Fruit fly (Drosophila melanogaster) whole organism, prepupa: Measurements from ENCODE around the gene Ppt1.

Experiments used
- Blimp-1 ChIP-seq: fragments of 200-800 bp; sonication (Bioruptor generic); optimal IDR thresholded peaks from 3 replicates; lab custom pipeline; 2017; ENCODE audit warnings: missing biosample characterization, missing genetic modification characterization, mild to moderate bottlenecking, moderate library complexity, missing genetic modification reagents
- CG10631 ChIP-seq: fragments of 200-800 bp; sonication (Bioruptor generic); optimal IDR thresholded peaks from 2 replicates; lab custom pipeline; 2016; ENCODE audit warnings: missing biosample characterization, missing genetic modification characterization
- CG10669 ChIP-seq: fragments of 200-800 bp; sonication (Bioruptor generic); optimal IDR thresholded peaks from 3 replicates; lab custom pipeline; 2018; ENCODE audit warnings: missing biosample characterization, mild to moderate bottlenecking, missing genetic modification characterization, moderate library complexity
- CG11762 ChIP-seq: fragments of 200-800 bp; sonication (Bioruptor generic); optimal IDR thresholded peaks from 3 replicates; lab custom pipeline; 2016; ENCODE audit warnings: missing biosample characterization, missing genetic modification characterization; ENCODE audit not compliant: insufficient read depth
- CG11902 ChIP-seq: fragments of 200-800 bp; sonication (Bioruptor generic); optimal IDR thresholded peaks from 3 replicates; lab custom pipeline; 2016; ENCODE audit warnings: missing biosample characterization, missing genetic modification characterization
- CG15336 ChIP-seq: fragments of 200-800 bp; sonication (Bioruptor generic); IDR thresholded peaks from 2 replicates; pipeline ENCODE4 v1.3.6; 2022; ENCODE audit warnings: missing biosample characterization, missing genetic modification characterization
- CG1621 ChIP-seq: fragments of 200-800 bp; sonication (Bioruptor generic); optimal IDR thresholded peaks from 3 replicates; lab custom pipeline; 2018; ENCODE audit warnings: missing biosample characterization, mild to moderate bottlenecking, missing genetic modification characterization
- CG16779 ChIP-seq: fragments of 200-800 bp; sonication (Bioruptor generic); optimal IDR thresholded peaks from 3 replicates; lab custom pipeline; 2017; ENCODE audit warnings: missing biosample characterization, mild to moderate bottlenecking, missing genetic modification characterization
- CG3032 ChIP-seq: fragments of 200-800 bp; optimal IDR thresholded peaks from 2 replicates; lab custom pipeline; 2019; ENCODE audit warnings: missing biosample characterization, mild to moderate bottlenecking, missing genetic modification characterization, moderate library complexity
- CG31627 ChIP-seq: fragments of 200-800 bp; sonication (Bioruptor generic); optimal IDR thresholded peaks from 3 replicates; lab custom pipeline; 2016; ENCODE audit warnings: missing biosample characterization, missing genetic modification characterization
- CG32006 ChIP-seq: fragments of 200-800 bp; sonication (Bioruptor generic); optimal IDR thresholded peaks from 3 replicates; lab custom pipeline; 2017; ENCODE audit warnings: missing biosample characterization, mild to moderate bottlenecking, missing genetic modification characterization
- CG34406 ChIP-seq: fragments of 200-800 bp; sonication (Bioruptor generic); optimal IDR thresholded peaks from 3 replicates; lab custom pipeline; 2016; ENCODE audit warnings: missing biosample characterization, missing genetic modification characterization
- CG3919 ChIP-seq: fragments of 200-800 bp; sonication (Bioruptor generic); optimal IDR thresholded peaks from 3 replicates; lab custom pipeline; 2016; ENCODE audit warnings: missing biosample characterization, missing genetic modification characterization
- CG4318 ChIP-seq: fragments of 200-800 bp; sonication (Bioruptor generic); optimal IDR thresholded peaks from 3 replicates; lab custom pipeline; 2017; ENCODE audit warnings: missing biosample characterization, mild to moderate bottlenecking, missing genetic modification characterization
- CG6163 ChIP-seq: fragments of 200-800 bp; sonication (Bioruptor generic); IDR thresholded peaks from 3 replicates; pipeline ENCODE4 v1.3.6; 2022; ENCODE audit warnings: missing biosample characterization, missing genetic modification characterization
- CG6276 ChIP-seq: fragments of 200-800 bp; sonication (Bioruptor generic); optimal IDR thresholded peaks from 2 replicates; lab custom pipeline; 2017; ENCODE audit warnings: missing biosample characterization, mild to moderate bottlenecking, missing genetic modification characterization
- CG6792 ChIP-seq: fragments of 200-800 bp; sonication (Bioruptor generic); optimal IDR thresholded peaks from 3 replicates; lab custom pipeline; 2016; ENCODE audit warnings: missing biosample characterization, missing genetic modification characterization
- CG6808 ChIP-seq: fragments of 200-800 bp; sonication (Bioruptor generic); optimal IDR thresholded peaks from 3 replicates; lab custom pipeline; 2017; ENCODE audit warnings: missing biosample characterization, missing genetic modification characterization, mild to moderate bottlenecking, moderate library complexity, missing genetic modification reagents
- CG6854 ChIP-seq: fragments of 200-800 bp; sonication (Bioruptor generic); optimal IDR thresholded peaks from 2 replicates; lab custom pipeline; 2017; ENCODE audit warnings: missing biosample characterization, mild to moderate bottlenecking, missing genetic modification characterization
- CG7368 ChIP-seq: fragments of 200-800 bp; sonication (Bioruptor generic); optimal IDR thresholded peaks from 3 replicates; lab custom pipeline; 2016; ENCODE audit warnings: missing biosample characterization, missing genetic modification characterization
- CG8119 ChIP-seq: fragments of 200-800 bp; sonication (Bioruptor generic); IDR thresholded peaks from 3 replicates; pipeline ENCODE4 v1.3.6; 2022; ENCODE audit warnings: missing biosample characterization, missing genetic modification characterization
- CG8632 ChIP-seq: fragments of 200-800 bp; sonication (Bioruptor generic); optimal IDR thresholded peaks from 3 replicates; lab custom pipeline; 2016; ENCODE audit warnings: missing biosample characterization, missing genetic modification characterization
- CG9139 ChIP-seq: fragments of 200-800 bp; sonication (Bioruptor generic); optimal IDR thresholded peaks from 3 replicates; lab custom pipeline; 2017; ENCODE audit warnings: missing biosample characterization, mild to moderate bottlenecking, missing genetic modification characterization
- Eip75B ChIP-seq: fragments of 200-800 bp; sonication (Bioruptor generic); optimal IDR thresholded peaks from 3 replicates; lab custom pipeline; 2016; ENCODE audit warnings: missing biosample characterization, missing genetic modification characterization
- Eip78C ChIP-seq: fragments of 200-800 bp; sonication (Bioruptor generic); peaks from one replicate; lab custom pipeline; 2016; ENCODE audit warnings: missing biosample characterization, missing genetic modification characterization
- Eip93F ChIP-seq: fragments of 200-800 bp; sonication (Bioruptor generic); optimal IDR thresholded peaks from 2 replicates; lab custom pipeline; 2016; ENCODE audit warnings: missing biosample characterization, mild to moderate bottlenecking, missing genetic modification characterization
- Ets21C ChIP-seq: fragments of 200-800 bp; sonication (Bioruptor generic); optimal IDR thresholded peaks from 3 replicates; lab custom pipeline; 2016; ENCODE audit warnings: missing biosample characterization, missing genetic modification characterization
- Ets96B ChIP-seq: fragments of 200-800 bp; optimal IDR thresholded peaks from 2 replicates; lab custom pipeline; 2019; ENCODE audit warnings: missing biosample characterization, mild to moderate bottlenecking, missing genetic modification characterization, moderate library complexity
- Gug ChIP-seq: fragments of 200-800 bp; sonication (Bioruptor generic); IDR thresholded peaks from 2 replicates; pipeline ENCODE4 v1.3.6; 2022; ENCODE audit warnings: missing biosample characterization, missing genetic modification characterization
- Hr38 ChIP-seq: sonication (Bioruptor generic); optimal IDR thresholded peaks from 2 replicates; lab custom pipeline; 2016; ENCODE audit warnings: missing biosample characterization, missing genetic modification characterization
- Hr39 ChIP-seq: fragments of 200-800 bp; sonication (Bioruptor generic); optimal IDR thresholded peaks from 2 replicates; lab custom pipeline; 2016; ENCODE audit warnings: missing biosample characterization, missing genetic modification characterization
- Hr4 ChIP-seq: fragments of 200-800 bp; sonication (Bioruptor generic); optimal IDR thresholded peaks from 3 replicates; lab custom pipeline; 2016; ENCODE audit warnings: missing biosample characterization, missing genetic modification characterization
- Lpt ChIP-seq: fragments of 200-800 bp; sonication (Bioruptor generic); optimal IDR thresholded peaks from 3 replicates; lab custom pipeline; 2016; ENCODE audit warnings: missing biosample characterization, missing genetic modification characterization
- OdsH ChIP-seq: fragments of 200-800 bp; sonication (Bioruptor generic); optimal IDR thresholded peaks from 3 replicates; lab custom pipeline; 2016; ENCODE audit warnings: missing biosample characterization, missing genetic modification characterization
- Smox ChIP-seq: fragments of 200-800 bp; sonication (Bioruptor generic); optimal IDR thresholded peaks from 3 replicates; lab custom pipeline; 2016; ENCODE audit warnings: missing biosample characterization, missing genetic modification characterization
- Sox102F ChIP-seq: fragments of 200-800 bp; sonication (Bioruptor generic); optimal IDR thresholded peaks from 2 replicates; lab custom pipeline; 2016; ENCODE audit warnings: missing biosample characterization, mild to moderate bottlenecking, missing genetic modification characterization
- Sox14 ChIP-seq: fragments of 200-800 bp; sonication (Bioruptor generic); optimal IDR thresholded peaks from 3 replicates; lab custom pipeline; 2016; ENCODE audit warnings: missing biosample characterization, missing genetic modification characterization
- achi ChIP-seq: fragments of 200-800 bp; sonication (Bioruptor generic); optimal IDR thresholded peaks from 3 replicates; lab custom pipeline; 2016; ENCODE audit warnings: missing biosample characterization, missing genetic modification characterization
- cyc ChIP-seq: fragments of 200-800 bp; sonication (Bioruptor generic); optimal IDR thresholded peaks from 3 replicates; lab custom pipeline; 2016; ENCODE audit warnings: missing biosample characterization, missing genetic modification characterization
- dac ChIP-seq: fragments of 200-800 bp; sonication (Bioruptor generic); optimal IDR thresholded peaks from 2 replicates; lab custom pipeline; 2017; ENCODE audit warnings: missing biosample characterization, mild to moderate bottlenecking, missing genetic modification characterization
- dsx ChIP-seq: fragments of 200-800 bp; optimal IDR thresholded peaks from 3 replicates; lab custom pipeline; 2019; ENCODE audit warnings: missing biosample characterization, mild to moderate bottlenecking, missing genetic modification characterization, moderate library complexity; ENCODE audit not compliant: poor library complexity, severe bottlenecking
- eg ChIP-seq: fragments of 200-800 bp; sonication (Bioruptor generic); IDR thresholded peaks from 3 replicates; pipeline ENCODE4 v1.3.6; 2022; ENCODE audit warnings: missing biosample characterization, missing genetic modification characterization
- esn ChIP-seq: fragments of 200-800 bp; sonication (Bioruptor generic); optimal IDR thresholded peaks from 2 replicates; lab custom pipeline; 2016; ENCODE audit warnings: missing biosample characterization, mild to moderate bottlenecking, missing genetic modification characterization, moderate library complexity
- fd85E ChIP-seq: fragments of 200-800 bp; sonication (Bioruptor generic); optimal IDR thresholded peaks from 3 replicates; lab custom pipeline; 2016; ENCODE audit warnings: missing biosample characterization, missing genetic modification characterization
- lz ChIP-seq: fragments of 200-800 bp; sonication (Bioruptor generic); optimal IDR thresholded peaks from 3 replicates; lab custom pipeline; 2016; ENCODE audit warnings: missing biosample characterization, missing genetic modification characterization
- net ChIP-seq: fragments of 200-800 bp; sonication (Bioruptor generic); optimal IDR thresholded peaks from 3 replicates; lab custom pipeline; 2016; ENCODE audit warnings: missing biosample characterization, missing genetic modification characterization
- pdm3 ChIP-seq: fragments of 200-800 bp; sonication (Bioruptor generic); optimal IDR thresholded peaks from 3 replicates; lab custom pipeline; 2016; ENCODE audit warnings: missing biosample characterization, missing genetic modification characterization
- salr ChIP-seq, 2 experiments: fragments of 200-800 bp; sonication (Bioruptor generic); optimal IDR thresholded peaks; 3 replicates each; lab custom pipeline; 2016 to 2018; ENCODE audit warnings: missing biosample characterization in 2 of 2, missing genetic modification characterization in 2 of 2, mild to moderate bottlenecking in 1 of 2
- spab ChIP-seq: fragments of 200-800 bp; sonication (Bioruptor generic); optimal IDR thresholded peaks from 2 replicates; lab custom pipeline; 2017; ENCODE audit warnings: missing biosample characterization, mild to moderate bottlenecking, missing genetic modification characterization, missing genetic modification reagents
- ss ChIP-seq, 2 experiments: fragments of 200-800 bp; sonication (Bioruptor generic); optimal IDR thresholded peaks; 2 replicates in 1 of 2; 3 replicates in 1 of 2; lab custom pipeline; 2017 to 2018; ENCODE audit warnings: mild to moderate bottlenecking in 2 of 2, missing biosample characterization in 2 of 2, missing genetic modification characterization in 2 of 2, moderate library complexity in 1 of 2
- topi ChIP-seq: fragments of 200-800 bp; sonication (Bioruptor generic); optimal IDR thresholded peaks from 3 replicates; lab custom pipeline; 2016; ENCODE audit warnings: missing biosample characterization, missing genetic modification characterization

The Ppt1 gene

DNA sequence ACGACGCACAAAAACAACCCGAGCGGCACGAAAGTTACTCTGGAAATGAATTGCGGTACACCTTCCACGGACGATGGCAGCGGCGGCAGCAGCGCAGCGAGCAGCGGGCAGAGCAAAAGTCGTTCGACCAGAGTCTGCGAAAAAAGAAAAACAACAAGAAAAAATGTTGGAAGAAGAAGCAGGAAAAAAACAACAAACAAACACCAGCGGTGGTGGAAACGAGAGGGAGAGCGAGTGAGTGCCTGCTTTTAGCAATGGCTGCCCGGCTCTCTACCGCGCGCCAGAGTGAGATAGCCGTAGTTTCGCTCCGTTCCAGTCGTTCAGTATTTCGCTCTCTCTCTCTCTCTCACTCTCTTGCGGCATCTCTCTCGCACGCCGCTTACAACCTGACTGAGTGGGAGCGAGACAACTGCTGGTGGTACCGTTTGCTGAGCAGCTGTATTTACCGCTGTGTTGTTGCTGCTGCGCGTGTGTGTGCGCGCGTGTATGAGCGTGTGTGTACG lies 39.3 kb downstream of the Ppt1 start, which contains the start of gene oc:
oc (minus strand) TSS at position 51 of the 503 bp plus-strand sequence.
- TF ChIP-seq pdm3 (GFP tag; lab: Kevin White, UChicago) (peak; percentile 57), CG11762 (GFP tag; lab: Kevin White, UChicago) (peak; percentile 45), Eip75B (GFP tag; lab: Kevin White, UChicago) (peak; percentile 21), Sox102F (peak; percentile 19), Blimp-1 (GFP tag; lab: Kevin White, UChicago) (no peak), net (GFP tag; lab: Kevin White, UChicago) (peak; percentile 21), CG7368 (peak; percentile 43), Hr39 (GFP tag; lab: Kevin White, UChicago) (no peak), CG16779 (tag; lab: Kevin White, UChicago) (peak; percentile 28), lz (no peak), Hr4 (GFP tag; lab: Kevin White, UChicago) (no peak), CG6808 (peak; percentile 58), dsx (GFP tag; lab: Kevin White, UChicago) (peak; percentile 78), Ets96B (tag; lab: Kevin White, UChicago) (peak; percentile 36), CG10631 (GFP tag; lab: Kevin White, UChicago) (peak; percentile 5), Smox (peak; percentile 18), CG1621 (peak; percentile 50), CG6276 (GFP tag; lab: Kevin White, UChicago) (no peak), CG15336 (peak; percentile 52; the same call in 1 of the 2 replicates), CG3919 (GFP tag; lab: Kevin White, UChicago) (peak; percentile 50), ss (GFP tag; optimal IDR thresholded peaks at IDR 0.05; lab: Kevin White, UChicago) (peak; percentile 68 to 79), eg (GFP tag; lab: Robert Waterston, UW) (peak; percentile 68; the same call in 2 of the 3 replicates), CG10669 (GFP tag; lab: Kevin White, UChicago) (peak; percentile 41), CG31627 (no peak), esn (GFP tag; lab: Kevin White, UChicago) (peak; percentile 27), cyc (GFP tag; lab: Kevin White, UChicago) (no peak), topi (peak; percentile 15), CG8119 (GFP tag; lab: Robert Waterston, UW) (peak; percentile 49; the same call in 1 of the 3 replicates), CG32006 (peak; percentile 60), Hr38 (GFP tag; lab: Kevin White, UChicago) (no peak), CG6163 (GFP tag; lab: Robert Waterston, UW) (peak; percentile 86), achi (GFP tag; lab: Kevin White, UChicago) (peak; percentile 43), Lpt (GFP tag; lab: Kevin White, UChicago) (peak; percentile 58), fd85E (no peak), CG6792 (GFP tag; lab: Kevin White, UChicago) (peak; percentile 38), spab (GFP tag; lab: Kevin White, UChicago) (peak; percentile 29), CG34406 (peak; percentile 33), dac (no peak), OdsH (GFP tag; lab: Kevin White, UChicago) (peak; percentile 32), CG9139 (peak; percentile 66), salr (GFP tag; optimal IDR thresholded peaks at IDR 0.05; lab: Kevin White, UChicago) (peak; percentile 28 to 49), CG4318 (no peak), Eip78C (peak; percentile 70), CG11902 (GFP tag; lab: Kevin White, UChicago) (no peak), CG8632 (peak; percentile 46), CG3032 (tag; lab: Kevin White, UChicago) (peak; percentile 56), CG6854 (GFP tag; lab: Kevin White, UChicago) (no peak), Eip93F (GFP tag; lab: Kevin White, UChicago) (no peak), Ets21C (GFP tag; lab: Kevin White, UChicago) (peak; percentile 18), Sox14 (GFP tag; lab: Kevin White, UChicago) (peak; percentile 46), Gug (GFP tag; lab: Robert Waterston, UW) (0 out of 2 replicates have a peak, but pooled peaks have one; percentile 22)
